Fruit fly (Drosophila melanogaster): ENCODE measurements around the gene BNIP3.

BNIP3 gene

dm6 chr3L:20536919-20537318, 17.7 kb upstream of the BNIP3 start:
- TF ChIP-seq noc (tag; optimal IDR thresholded peaks at IDR 0.05), result no peak

dm6 chr3L:20533409-20533808, 14.2 kb upstream of the BNIP3 start, which contains the start of gene CG13250:
Gene CG13250, plus strand, starts transcription at chr3L:20533709.
- no peak for TF ChIP-seq noc (tag; optimal IDR thresholded peaks at IDR 0.05)

- no peak for TF ChIP-seq noc (tag; optimal IDR thresholded peaks at IDR 0.05)
Observed at dm6 chr3L:20531257-20531656, 12.1 kb upstream of the BNIP3 start.

dm6 chr3L:20530347-20531177, 11.4 kb upstream of the BNIP3 start:
- no peak for TF ChIP-seq noc (tag; optimal IDR thresholded peaks at IDR 0.05)

- no peak for TF ChIP-seq noc (tag; optimal IDR thresholded peaks at IDR 0.05)
Observed at dm6 chr3L:20529918-20530317, 10.7 kb upstream of the BNIP3 start.

dm6 chr3L:20526196-20526740, 7.1 kb upstream of the BNIP3 start, which contains the start of gene Nubp2:
Gene Nubp2, plus strand, starts transcription at chr3L:20526576.
- peak; percentile 95 for TF ChIP-seq noc (tag; optimal IDR thresholded peaks at IDR 0.05)

- TF ChIP-seq noc (tag; optimal IDR thresholded peaks at IDR 0.05), result no peak
Observed at dm6 chr3L:20526143-20526195, 6.8 kb upstream of the BNIP3 start, which contains the start of gene Pss. Gene Pss, minus strand, starts transcription at chr3L:20526174.

dm6 chr3L:20525743-20526142, 6.5 kb upstream of the BNIP3 start:
- no peak for TF ChIP-seq noc (tag; optimal IDR thresholded peaks at IDR 0.05)

dm6 chr3L:20524409-20525010, 5.3 kb upstream of the BNIP3 start:
- TF ChIP-seq noc (tag; optimal IDR thresholded peaks at IDR 0.05), result peak; percentile 6

- TF ChIP-seq noc (tag; optimal IDR thresholded peaks at IDR 0.05), result peak; percentile 21
Observed at dm6 chr3L:20520687-20521169, 1.5 kb upstream of the BNIP3 start, which contains the start of the genes mTerf3 and CG5104. Gene mTerf3, minus strand, starts transcription at chr3L:20520772. Gene CG5104, plus strand, starts transcription at chr3L:20521009.

- no peak for TF ChIP-seq noc (tag; optimal IDR thresholded peaks at IDR 0.05)
Observed at dm6 chr3L:20517897-20518804, 1.0 kb downstream of the BNIP3 start.

- no peak for TF ChIP-seq noc (tag; optimal IDR thresholded peaks at IDR 0.05)
Observed at dm6 chr3L:20517179-20517834, 1.9 kb downstream of the BNIP3 start.

- TF ChIP-seq noc (tag; optimal IDR thresholded peaks at IDR 0.05), result peak; percentile 68
Observed at dm6 chr3L:20516519-20517178, 2.5 kb downstream of the BNIP3 start.

dm6 chr3L:20514101-20514500, 5.1 kb downstream of the BNIP3 start:
- TF ChIP-seq noc (tag; optimal IDR thresholded peaks at IDR 0.05), result no peak

- TF ChIP-seq noc (tag; optimal IDR thresholded peaks at IDR 0.05), result peak; percentile 17
Observed at dm6 chr3L:20511499-20512108, 7.6 kb downstream of the BNIP3 start.

Data from whole organism, larva.